Fruit fly (Drosophila melanogaster) whole organism, embryonic: ENCODE measurements around the gene CG14153.

Experiments
- B-H2 ChIP-seq: fragments of 200-800 bp; sonication (Bioruptor generic); optimal IDR thresholded peaks from 2 replicates; lab custom pipeline; 2018; ENCODE audit warnings: missing biosample characterization, mild to moderate bottlenecking, missing genetic modification characterization
- CG10267 ChIP-seq: fragments of 200-800 bp; sonication (Bioruptor generic); optimal IDR thresholded peaks from 2 replicates; lab custom pipeline; 2018; ENCODE audit warnings: missing biosample characterization, mild to moderate bottlenecking, missing genetic modification characterization, moderate library complexity
- CG10543 ChIP-seq: fragments of 200-800 bp; sonication (Bioruptor generic); optimal IDR thresholded peaks from 3 replicates; lab custom pipeline; 2017; ENCODE audit warnings: missing biosample characterization, mild to moderate bottlenecking, missing genetic modification characterization, moderate library complexity
- CG10654 ChIP-seq: fragments of 200-800 bp; sonication (Bioruptor generic); optimal IDR thresholded peaks from 2 replicates; lab custom pipeline; 2016; ENCODE audit warnings: missing biosample characterization, missing genetic modification characterization
- CG12769 ChIP-seq: fragments of 200-800 bp; sonication (Bioruptor generic); optimal IDR thresholded peaks from 2 replicates; lab custom pipeline; 2019; ENCODE audit warnings: missing biosample characterization, mild to moderate bottlenecking, missing genetic modification characterization, moderate library complexity
- CG13424 ChIP-seq: fragments of 200-800 bp; sonication (Bioruptor generic); optimal IDR thresholded peaks from 2 replicates; lab custom pipeline; 2019; ENCODE audit warnings: missing biosample characterization, mild to moderate bottlenecking, missing genetic modification characterization, moderate library complexity
- CG13624 ChIP-seq: fragments of 200-800 bp; sonication (Bioruptor generic); optimal IDR thresholded peaks from 2 replicates; lab custom pipeline; 2016; ENCODE audit warnings: missing biosample characterization, missing genetic modification characterization
- CG14710 ChIP-seq: fragments of 200-800 bp; sonication (Bioruptor generic); optimal IDR thresholded peaks from 3 replicates; lab custom pipeline; 2019; ENCODE audit warnings: missing biosample characterization, mild to moderate bottlenecking, missing genetic modification characterization, moderate library complexity
- CG14860 ChIP-seq: fragments of 200-800 bp; sonication (Bioruptor generic); IDR thresholded peaks from 3 replicates; pipeline ENCODE4 v1.3.6; 2022; ENCODE audit warnings: missing biosample characterization, missing genetic modification characterization; ENCODE audit not compliant: partially characterized antibody
- CG15514 ChIP-seq: fragments of 200-800 bp; sonication (Bioruptor generic); optimal IDR thresholded peaks from 3 replicates; lab custom pipeline; 2017; ENCODE audit warnings: missing biosample characterization, missing genetic modification characterization, mild to moderate bottlenecking, moderate library complexity, missing genetic modification reagents
- CG18764 ChIP-seq: fragments of 200-800 bp; sonication (Bioruptor generic); optimal IDR thresholded peaks from 3 replicates; lab custom pipeline; 2016; ENCODE audit warnings: missing biosample characterization, missing genetic modification characterization
- CG34224 ChIP-seq: fragments of 200-800 bp; sonication (Bioruptor generic); IDR thresholded peaks from 3 replicates; pipeline ENCODE4 v1.3.6; 2022; ENCODE audit warnings: missing biosample characterization, missing genetic modification characterization; ENCODE audit not compliant: partially characterized antibody
- CG4424 ChIP-seq: fragments of 200-800 bp; sonication (Bioruptor generic); optimal IDR thresholded peaks from 3 replicates; lab custom pipeline; 2016; ENCODE audit warnings: missing biosample characterization, missing genetic modification characterization
- CG5245 ChIP-seq: fragments of 200-800 bp; sonication (Bioruptor generic); optimal IDR thresholded peaks from 3 replicates; lab custom pipeline; 2016; ENCODE audit warnings: missing biosample characterization, missing genetic modification characterization
- CG7987 ChIP-seq: fragments of 200-800 bp; sonication (Bioruptor generic); optimal IDR thresholded peaks from 2 replicates; lab custom pipeline; 2018; ENCODE audit warnings: missing biosample characterization, mild to moderate bottlenecking, missing genetic modification characterization, moderate library complexity
- CG9797 ChIP-seq: fragments of 200-800 bp; sonication (Bioruptor generic); optimal IDR thresholded peaks from 3 replicates; lab custom pipeline; 2018; ENCODE audit warnings: missing biosample characterization, mild to moderate bottlenecking, missing genetic modification characterization
- CkIIα-i1 ChIP-seq: fragments of 200-800 bp; sonication (Bioruptor generic); IDR thresholded peaks from 2 replicates; pipeline ENCODE4 v1.3.6; 2022; ENCODE audit warnings: missing biosample characterization, missing genetic modification characterization
- Dad ChIP-seq: fragments of 200-800 bp; sonication (Bioruptor generic); optimal IDR thresholded peaks from 3 replicates; lab custom pipeline; 2016; ENCODE audit warnings: missing biosample characterization, missing genetic modification characterization
- Dip3 ChIP-seq: fragments of 200-800 bp; sonication (Bioruptor generic); optimal IDR thresholded peaks from 3 replicates; lab custom pipeline; 2016; ENCODE audit warnings: missing biosample characterization, missing genetic modification characterization
- Doc3 ChIP-seq: fragments of 200-800 bp; sonication (Bioruptor generic); IDR thresholded peaks from 3 replicates; pipeline ENCODE4 v1.3.6; 2022; ENCODE audit warnings: missing biosample characterization, missing genetic modification characterization; ENCODE audit not compliant: partially characterized antibody
- ERR ChIP-seq: fragments of 200-800 bp; sonication (Bioruptor generic); optimal IDR thresholded peaks from 2 replicates; lab custom pipeline; 2016; ENCODE audit warnings: missing biosample characterization, missing genetic modification characterization
- Med ChIP-seq: fragments of 200-800 bp; sonication (Bioruptor generic); peaks from one replicate; lab custom pipeline; 2016; ENCODE audit warnings: missing biosample characterization, missing genetic modification characterization, mild to moderate bottlenecking, inconsistent platforms, moderate library complexity
- Myb ChIP-seq: fragments of 200-800 bp; sonication (Bioruptor generic); optimal IDR thresholded peaks from 2 replicates; lab custom pipeline; 2016; ENCODE audit warnings: missing biosample characterization, missing genetic modification characterization
- Rfx ChIP-seq: fragments of 200-800 bp; sonication (Bioruptor generic); IDR thresholded peaks from 2 replicates; pipeline ENCODE4 v1.3.6; 2022; ENCODE audit warnings: missing biosample characterization, missing genetic modification characterization
- Scr ChIP-seq: fragments of 200-800 bp; sonication (Bioruptor generic); IDR thresholded peaks from 2 replicates; pipeline ENCODE4 v1.3.6; 2022; ENCODE audit warnings: missing biosample characterization, missing genetic modification characterization; ENCODE audit not compliant: partially characterized antibody
- Six4 ChIP-seq: fragments of 200-800 bp; sonication (Bioruptor generic); optimal IDR thresholded peaks from 2 replicates; lab custom pipeline; 2016; ENCODE audit warnings: missing biosample characterization, missing genetic modification characterization
- Sox100B ChIP-seq: fragments of 200-800 bp; sonication (Bioruptor generic); optimal IDR thresholded peaks from 3 replicates; lab custom pipeline; 2018; ENCODE audit warnings: missing biosample characterization, mild to moderate bottlenecking, missing genetic modification characterization
- Ssrp ChIP-seq: fragments of 200-800 bp; sonication (Bioruptor generic); optimal IDR thresholded peaks from 2 replicates; lab custom pipeline; 2018; ENCODE audit warnings: missing biosample characterization, mild to moderate bottlenecking, missing genetic modification characterization, moderate library complexity
- ash1 ChIP-seq: fragments of 200-800 bp; sonication (Bioruptor generic); optimal IDR thresholded peaks from 2 replicates; lab custom pipeline; 2018; ENCODE audit warnings: missing biosample characterization, mild to moderate bottlenecking, missing genetic modification characterization
- bbx ChIP-seq: fragments of 200-800 bp; sonication (Bioruptor generic); IDR thresholded peaks from 2 replicates; pipeline ENCODE4 v1.3.6; 2022; ENCODE audit warnings: missing biosample characterization, missing genetic modification characterization; ENCODE audit not compliant: partially characterized antibody
- crp ChIP-seq, 2 experiments: fragments of 200-800 bp; sonication (Bioruptor generic); optimal IDR thresholded peaks; 2 replicates in 1 of 2; 3 replicates in 1 of 2; lab custom pipeline; 2017; ENCODE audit warnings: missing biosample characterization in 2 of 2, missing genetic modification characterization in 2 of 2, mild to moderate bottlenecking in 1 of 2, moderate library complexity in 1 of 2
- gfzf ChIP-seq: fragments of 200-800 bp; sonication (Bioruptor generic); optimal IDR thresholded peaks from 2 replicates; lab custom pipeline; 2016; ENCODE audit warnings: missing biosample characterization, mild to moderate bottlenecking, missing genetic modification characterization, moderate library complexity
- gro ChIP-seq: fragments of 200-800 bp; sonication (Bioruptor generic); optimal IDR thresholded peaks from 2 replicates; lab custom pipeline; 2016; ENCODE audit warnings: missing biosample characterization, missing genetic modification characterization
- lab ChIP-seq: fragments of 200-800 bp; sonication (Bioruptor generic); optimal IDR thresholded peaks from 3 replicates; lab custom pipeline; 2017; ENCODE audit warnings: missing biosample characterization, missing genetic modification characterization, mild to moderate bottlenecking, moderate library complexity, missing genetic modification reagents
- lbe ChIP-seq: fragments of 200-800 bp; sonication (Bioruptor generic); optimal IDR thresholded peaks from 2 replicates; lab custom pipeline; 2016; ENCODE audit warnings: missing biosample characterization, mild to moderate bottlenecking, missing genetic modification characterization
- nom ChIP-seq: fragments of 200-800 bp; sonication (Bioruptor generic); optimal IDR thresholded peaks from 2 replicates; lab custom pipeline; 2017; ENCODE audit warnings: missing biosample characterization, missing genetic modification characterization, mild to moderate bottlenecking, moderate library complexity, missing genetic modification reagents
- pros ChIP-seq: fragments of 200-800 bp; sonication (Bioruptor generic); optimal IDR thresholded peaks from 3 replicates; lab custom pipeline; 2019; ENCODE audit warnings: missing biosample characterization, mild to moderate bottlenecking, missing genetic modification characterization, moderate library complexity
- sc ChIP-seq, 3 experiments: fragments of >200 bp in 2 of 3; fragments of 200-800 bp in 1 of 3; sonication (Bioruptor generic) in 1 of 3; optimal IDR thresholded peaks; 2 replicates in 2 of 3; 3 replicates in 1 of 3; lab custom pipeline; 2017; ENCODE audit warnings: mild to moderate bottlenecking in 1 of 3, missing biosample characterization in 1 of 3, missing genetic modification characterization in 1 of 3, missing genetic modification reagents in 1 of 3
- seq ChIP-seq: fragments of 200-800 bp; sonication (Bioruptor generic); IDR thresholded peaks from 2 replicates; pipeline ENCODE4 v1.3.6; 2022; ENCODE audit warnings: missing biosample characterization, missing genetic modification characterization
- slbo ChIP-seq: fragments of 200-800 bp; sonication (Bioruptor generic); IDR thresholded peaks from 2 replicates; pipeline ENCODE4 v1.3.6; 2022; ENCODE audit warnings: missing biosample characterization, missing genetic modification characterization
- sob ChIP-seq: fragments of 200-800 bp; sonication (Bioruptor generic); IDR thresholded peaks from 2 replicates; pipeline ENCODE4 v1.3.6; 2022; ENCODE audit warnings: missing biosample characterization, missing genetic modification characterization
- unpg ChIP-seq: fragments of 200-800 bp; sonication (Bioruptor generic); optimal IDR thresholded peaks from 3 replicates; lab custom pipeline; 2018; ENCODE audit warnings: missing biosample characterization, mild to moderate bottlenecking, missing genetic modification characterization, moderate library complexity
- vvl ChIP-seq: fragments of 200-800 bp; sonication (Bioruptor generic); IDR thresholded peaks from 2 replicates; pipeline ENCODE4 v1.3.6; 2022; ENCODE audit warnings: missing biosample characterization, missing genetic modification characterization
- zfh2 ChIP-seq: fragments of 200-800 bp; sonication (Bioruptor generic); optimal IDR thresholded peaks from 2 replicates; lab custom pipeline; 2016; ENCODE audit warnings: missing biosample characterization, missing genetic modification characterization

Gene CG14153

dm6 chr3L:10693709-10694403, 50.5 kb downstream of the CG14153 start, which contains the start of gene ND-13B (continued):
- TF ChIP-seq slbo (GFP tag; lab: Robert Waterston, UW) (peak; percentile 40; the same call in 1 of the 2 replicates), CG7987 (GFP tag; lab: Kevin White, UChicago) (peak; percentile 33), CkIIα-i1 (GFP tag; lab: Robert Waterston, UW) (no peak), crp (GFP tag; optimal IDR thresholded peaks at IDR 0.05; lab: Kevin White, UChicago) (peak; percentile 48 to 91), CG15514 (GFP tag; lab: Kevin White, UChicago) (peak; percentile 70), CG13424 (tag; lab: Kevin White, UChicago) (no peak), pros (GFP tag; lab: Kevin White, UChicago) (no peak), CG13624 (GFP tag; lab: Kevin White, UChicago) (peak; percentile 35), Doc3 (GFP tag; lab: Robert Waterston, UW) (peak; percentile 75), sob (GFP tag; lab: Robert Waterston, UW) (0 out of 2 replicates have a peak, but pooled peaks have one; percentile 24), CG4424 (GFP tag; lab: Kevin White, UChicago) (peak; percentile 59), Myb (GFP tag; lab: Kevin White, UChicago) (peak; percentile 17), seq (GFP tag; lab: Robert Waterston, UW) (no peak), Ssrp (tag; lab: Kevin White, UChicago) (no peak), gfzf (GFP tag; lab: Kevin White, UChicago) (peak; percentile 11), lbe (GFP tag; lab: Kevin White, UChicago) (peak; percentile 33), Sox100B (GFP tag; lab: Kevin White, UChicago) (peak; percentile 24), Six4 (GFP tag; lab: Kevin White, UChicago) (peak; percentile 3), CG10654 (peak; percentile 16), unpg (GFP tag; lab: Kevin White, UChicago) (no peak), CG34224 (GFP tag; lab: Robert Waterston, UW) (peak; percentile 85), sc (optimal IDR thresholded peaks at IDR 0.05; lab: Kevin White, UChicago) (no peak), sc (GFP tag; optimal IDR thresholded peaks at IDR 0.05; lab: Kevin White, UChicago) (no peak), CG9797 (peak; percentile 2), ash1 (GFP tag; lab: Kevin White, UChicago) (no peak), CG18764 (GFP tag; lab: Kevin White, UChicago) (peak; percentile 18), ERR (GFP tag; lab: Kevin White, UChicago) (no peak), Rfx (GFP tag; lab: Robert Waterston, UW) (peak; percentile 60), Med (peak; percentile 86), CG5245 (peak; percentile 41), CG10543 (no peak), nom (GFP tag; lab: Kevin White, UChicago) (peak; percentile 19), lab (peak; percentile 67), CG14860 (GFP tag; lab: Robert Waterston, UW) (0 out of 3 replicates have a peak, but pooled peaks have one; percentile 44), Dad (GFP tag; lab: Kevin White, UChicago) (peak; percentile 33), CG14710 (peak; percentile 47), B-H2 (GFP tag; lab: Kevin White, UChicago) (peak; percentile 42), vvl (GFP tag; lab: Robert Waterston, UW) (peak; percentile 29; the same call in 1 of the 2 replicates), Scr (GFP tag; lab: Robert Waterston, UW) (peak; percentile 76), gro (GFP tag; lab: Kevin White, UChicago) (no peak), Dip3 (GFP tag; lab: Kevin White, UChicago) (peak; percentile 10), CG10267 (tag; lab: Kevin White, UChicago) (peak; percentile 96), bbx (GFP tag; lab: Robert Waterston, UW) (peak; percentile 81), zfh2 (GFP tag; lab: Kevin White, UChicago) (peak; percentile 47), CG12769 (tag; lab: Kevin White, UChicago) (no peak)
